Worm (Caenorhabditis elegans): ENCODE results near the gene etr-1.

The etr-1 gene

ce11 chrII:152283-152682 lies 9.9 kb upstream of the etr-1 start, which contains the start of gene T25D3.3:
Gene T25D3.3, plus strand, starts transcription at chrII:152583.
- TF ChIP-seq nhr-11 (tag; optimal IDR thresholded peaks at IDR 0.05) (no peak), ztf-11 (tag; optimal IDR thresholded peaks at IDR 0.05) (no peak)

- TF ChIP-seq aly-2 (tag; optimal IDR thresholded peaks at IDR 0.05) (no peak), fkh-2 (tag; optimal IDR thresholded peaks at IDR 0.05) (no peak), mdl-1 (tag; optimal IDR thresholded peaks at IDR 0.05) (no peak), skn-1 (tag; optimal IDR thresholded peaks at IDR 0.05) (peak; percentile 14), lin-15B (tag; optimal IDR thresholded peaks at IDR 0.05) (peak; percentile 98), nfya-1 (tag; optimal IDR thresholded peaks at IDR 0.05; ENCODE audit: insufficient read depth) (peak; percentile 91), zag-1 (tag; optimal IDR thresholded peaks at IDR 0.05) (peak; percentile 16), hmg-11 (tag; optimal IDR thresholded peaks at IDR 0.05) (peak; percentile 92), ztf-4 (tag; optimal IDR thresholded peaks at IDR 0.05) (no peak), nhr-11 (tag; optimal IDR thresholded peaks at IDR 0.05) (no peak), daf-12 (tag; optimal IDR thresholded peaks at IDR 0.05) (no peak), pqm-1 (tag; optimal IDR thresholded peaks at IDR 0.05) (peak; percentile 38), ZK546.5 (tag; optimal IDR thresholded peaks at IDR 0.05) (no peak), lsy-12 (tag; optimal IDR thresholded peaks at IDR 0.05) (peak; percentile 87), mml-1 (tag; optimal IDR thresholded peaks at IDR 0.05) (no peak), elt-1 (tag; optimal IDR thresholded peaks at IDR 0.05) (peak; percentile 16), pha-4 (tag; optimal IDR thresholded peaks at IDR 0.05) (peak; percentile 99), egl-27 (tag; optimal IDR thresholded peaks at IDR 0.05) (no peak), fkh-10 (GFP tag; optimal IDR thresholded peaks at IDR 0.05) (no peak), tbx-2 (tag; optimal IDR thresholded peaks at IDR 0.05) (peak; percentile 77), elt-3 (tag; optimal IDR thresholded peaks at IDR 0.05) (no peak), sea-2 (GFP tag; optimal IDR thresholded peaks at IDR 0.05) (no peak), elt-2 (tag; optimal IDR thresholded peaks at IDR 0.05) (peak; percentile 66), nhr-67 (tag; optimal IDR thresholded peaks at IDR 0.05) (no peak), ama-1 (optimal IDR thresholded peaks at IDR 0.05) (no peak), snpc-4 (tag; optimal IDR thresholded peaks at IDR 0.05) (peak; percentile 84), R02D3.7 (tag; optimal IDR thresholded peaks at IDR 0.05) (peak; percentile 84), nhr-12 (tag; optimal IDR thresholded peaks at IDR 0.05) (no peak), ceh-9 (tag; optimal IDR thresholded peaks at IDR 0.05) (no peak), nhr-237 (tag; optimal IDR thresholded peaks at IDR 0.05) (no peak), fos-1 (tag; optimal IDR thresholded peaks at IDR 0.05) (no peak), jun-1 (tag; optimal IDR thresholded peaks at IDR 0.05) (peak; percentile 73), nhr-25 (tag; optimal IDR thresholded peaks at IDR 0.05) (peak; percentile 89), nhr-23 (tag; optimal IDR thresholded peaks at IDR 0.05) (peak; percentile 95), lin-39 (tag; optimal IDR thresholded peaks at IDR 0.05) (peak; percentile 85), ceh-28 (tag; optimal IDR thresholded peaks at IDR 0.05) (peak; percentile 77), nhr-76 (tag; optimal IDR thresholded peaks at IDR 0.05) (no peak), ceh-82 (tag; optimal IDR thresholded peaks at IDR 0.05) (peak; percentile 92), ceh-16 (tag; optimal IDR thresholded peaks at IDR 0.05) (no peak), eor-1 (tag; optimal IDR thresholded peaks at IDR 0.05) (no peak), nhr-28 (tag; optimal IDR thresholded peaks at IDR 0.05) (no peak), unc-39 (tag; optimal IDR thresholded peaks at IDR 0.05) (no peak), nhr-77 (tag; optimal IDR thresholded peaks at IDR 0.05) (peak; percentile 73), egl-5 (tag; optimal IDR thresholded peaks at IDR 0.05) (peak; percentile 85), unc-62 (GFP tag; optimal IDR thresholded peaks at IDR 0.05) (no peak), nhr-43 (tag; optimal IDR thresholded peaks at IDR 0.05; ENCODE audit: poor library complexity, severe bottlenecking) (peak; percentile 85)
Observed at ce11 chrII:155904-156303, 6.3 kb upstream of the etr-1 start, which contains the start of gene mrpl-28. Gene mrpl-28, minus strand, starts transcription at chrII:156009.

Data from whole organism, L3 larva.